Worm (Caenorhabditis elegans) whole organism, young adult: ENCODE results near the gene irld-14.

ENCODE experiments used
- B0019.2 ChIP-seq: fragments of 200-800 bp; sonication (Bioruptor generic); conservative IDR thresholded peaks from 2 replicates; pipeline ENCODE4 v1.3.6; 2022; ENCODE audit warnings: missing genetic modification reagents, missing genetic modification characterization, missing compliant biosample characterization
- B0261.1 ChIP-seq: sonication (generic microtip); optimal IDR thresholded peaks from 2 replicates; lab custom pipeline; 2016; ENCODE audit warnings: mild to moderate bottlenecking, missing genetic modification characterization, moderate library complexity, missing compliant biosample characterization
- C17E4.6 ChIP-seq: fragments of 200-800 bp; sonication (Bioruptor generic); IDR thresholded peaks from 2 replicates; pipeline ENCODE4 v1.3.6; 2022; ENCODE audit warnings: missing genetic modification reagents, missing genetic modification characterization, missing compliant biosample characterization
- F10E7.11 ChIP-seq: sonication (generic microtip); optimal IDR thresholded peaks from 2 replicates; lab custom pipeline; 2017; ENCODE audit warnings: mild to moderate bottlenecking, missing genetic modification characterization, moderate library complexity, missing compliant biosample characterization
- F22D6.2 ChIP-seq: sonication (generic microtip); optimal IDR thresholded peaks from 2 replicates; lab custom pipeline; 2016; ENCODE audit warnings: mild to moderate bottlenecking, missing genetic modification characterization, missing compliant biosample characterization
- F23B12.7 ChIP-seq: sonication (generic microtip); optimal IDR thresholded peaks from 2 replicates; lab custom pipeline; 2017; ENCODE audit warnings: missing genetic modification characterization, mild to moderate bottlenecking, missing compliant biosample characterization, antibody characterized with exemption, moderate library complexity; ENCODE audit not compliant: insufficient read depth
- F37B4.10 ChIP-seq: fragments of 200-800 bp; sonication (Bioruptor generic); IDR thresholded peaks from 2 replicates; pipeline ENCODE4 v1.3.6; 2022; ENCODE audit warnings: missing genetic modification characterization, missing compliant biosample characterization
- F49E8.2 ChIP-seq: sonication (generic microtip); optimal IDR thresholded peaks from 3 replicates; lab custom pipeline; 2017; ENCODE audit warnings: missing genetic modification characterization, mild to moderate bottlenecking, missing compliant biosample characterization, antibody characterized with exemption, moderate library complexity; ENCODE audit not compliant: insufficient read depth
- F57A8.1 ChIP-seq: fragments of 200-800 bp; sonication (Bioruptor generic); optimal IDR thresholded peaks from 2 replicates; lab custom pipeline; 2018; ENCODE audit warnings: mild to moderate bottlenecking, missing genetic modification characterization, moderate library complexity, missing compliant biosample characterization
- K11D2.4 ChIP-seq: fragments of 200-800 bp; sonication (Bioruptor generic); IDR thresholded peaks from 2 replicates; pipeline ENCODE4 v1.3.6; 2022; ENCODE audit warnings: missing genetic modification reagents, missing genetic modification characterization, missing compliant biosample characterization
- T26A5.8 ChIP-seq: sonication (generic microtip); optimal IDR thresholded peaks from 2 replicates; lab custom pipeline; 2016; ENCODE audit warnings: missing genetic modification characterization, missing compliant biosample characterization
- Y53F4B.3 ChIP-seq: fragments of 200-800 bp; sonication (Bioruptor generic); IDR thresholded peaks from 2 replicates; pipeline ENCODE4 v1.3.6; 2022; ENCODE audit warnings: missing genetic modification reagents, missing genetic modification characterization, missing compliant biosample characterization
- Y95B8A.8 ChIP-seq: fragments of 200-800 bp; sonication (Bioruptor generic); IDR thresholded peaks from 2 replicates; pipeline ENCODE4 v1.3.6; 2022; ENCODE audit warnings: missing genetic modification reagents, missing genetic modification characterization, missing compliant biosample characterization
- ZK185.1 ChIP-seq: sonication (generic microtip); optimal IDR thresholded peaks from 2 replicates; lab custom pipeline; 2016; ENCODE audit warnings: mild to moderate bottlenecking, missing genetic modification characterization, missing compliant biosample characterization; ENCODE audit not compliant: poor library complexity, severe bottlenecking
- akir-1 ChIP-seq: fragments of 200-800 bp; sonication (Bioruptor generic); optimal IDR thresholded peaks from 2 replicates; lab custom pipeline; 2018; ENCODE audit warnings: mild to moderate bottlenecking, missing genetic modification characterization, moderate library complexity, missing compliant biosample characterization
- athp-1 ChIP-seq: sonication (generic microtip); optimal IDR thresholded peaks from 2 replicates; lab custom pipeline; 2017; ENCODE audit warnings: mild to moderate bottlenecking, missing genetic modification characterization, missing compliant biosample characterization
- attf-3 ChIP-seq: fragments of 200-800 bp; sonication (Bioruptor generic); conservative IDR thresholded peaks from 2 replicates; pipeline ENCODE4 v1.3.6; 2022; ENCODE audit warnings: missing genetic modification reagents, missing genetic modification characterization, missing compliant biosample characterization
- attf-6 ChIP-seq: fragments of 200-800 bp; sonication (Bioruptor generic); IDR thresholded peaks from 2 replicates; pipeline ENCODE4 v1.3.6; 2022; ENCODE audit warnings: missing genetic modification reagents, missing genetic modification characterization, missing compliant biosample characterization
- bed-1 ChIP-seq: fragments of 200-800 bp; sonication (Bioruptor generic); IDR thresholded peaks from 2 replicates; pipeline ENCODE4 v1.3.6; 2022; ENCODE audit warnings: missing genetic modification reagents, missing genetic modification characterization, missing compliant biosample characterization
- cebp-2 ChIP-seq: fragments of 200-800 bp; sonication (Bioruptor generic); IDR thresholded peaks from 2 replicates; pipeline ENCODE4 v1.3.6; 2022; ENCODE audit warnings: missing genetic modification characterization, missing compliant biosample characterization
- chd-7 ChIP-seq: sonication (generic microtip); optimal IDR thresholded peaks from 2 replicates; lab custom pipeline; 2016; ENCODE audit warnings: mild to moderate bottlenecking, missing genetic modification characterization, moderate library complexity, missing compliant biosample characterization
- dox-1 ChIP-seq: fragments of 200-800 bp; sonication (Bioruptor generic); IDR thresholded peaks from 2 replicates; pipeline ENCODE4 v1.3.6; 2022; ENCODE audit warnings: missing genetic modification reagents, missing genetic modification characterization, missing compliant biosample characterization
- egl-18 ChIP-seq: fragments of 200-800 bp; sonication (Bioruptor generic); IDR thresholded peaks from 2 replicates; pipeline ENCODE4 v1.3.6; 2022; ENCODE audit warnings: missing genetic modification reagents, missing genetic modification characterization, missing compliant biosample characterization
- gei-17 ChIP-seq: fragments of 200-800 bp; sonication (Bioruptor generic); optimal IDR thresholded peaks from 2 replicates; lab custom pipeline; 2018; ENCODE audit warnings: mild to moderate bottlenecking, missing genetic modification characterization, missing compliant biosample characterization
- him-1 ChIP-seq: sonication (generic microtip); optimal IDR thresholded peaks from 2 replicates; lab custom pipeline; 2016; ENCODE audit warnings: missing genotype, missing genetic modification reagents, missing genetic modification characterization, missing compliant biosample characterization
- hlh-12 ChIP-seq: sonication (generic microtip); optimal IDR thresholded peaks from 2 replicates; lab custom pipeline; 2016; ENCODE audit warnings: missing genetic modification characterization, missing compliant biosample characterization
- hlh-26 ChIP-seq: fragments of 200-800 bp; sonication (Bioruptor generic); conservative IDR thresholded peaks from 2 replicates; pipeline ENCODE4 v1.3.6; 2022; ENCODE audit warnings: missing genetic modification reagents, missing genetic modification characterization, missing compliant biosample characterization
- hmg-20 ChIP-seq: fragments of 200-800 bp; sonication (Bioruptor generic); IDR thresholded peaks from 2 replicates; pipeline ENCODE4 v1.3.6; 2022; ENCODE audit warnings: missing genetic modification reagents, missing genetic modification characterization, missing compliant biosample characterization
- hsf-1 ChIP-seq: fragments of 200-800 bp; sonication (Bioruptor generic); IDR thresholded peaks from 2 replicates; pipeline ENCODE4 v1.3.6; 2022; ENCODE audit warnings: missing genetic modification reagents, missing genetic modification characterization, missing compliant biosample characterization
- let-526 ChIP-seq: fragments of 200-800 bp; sonication (Bioruptor generic); IDR thresholded peaks from 2 replicates; pipeline ENCODE4 v1.3.6; 2022; ENCODE audit warnings: missing genetic modification reagents, missing genetic modification characterization, missing compliant biosample characterization
- lsy-27 ChIP-seq: sonication (generic microtip); optimal IDR thresholded peaks from 2 replicates; lab custom pipeline; 2017; ENCODE audit warnings: missing genetic modification characterization, mild to moderate bottlenecking, missing compliant biosample characterization, antibody characterized with exemption, missing genotype, borderline replicate concordance; ENCODE audit not compliant: insufficient read depth
- madf-3 ChIP-seq: fragments of 200-800 bp; sonication (Bioruptor generic); IDR thresholded peaks from 2 replicates; pipeline ENCODE4 v1.3.6; 2022; ENCODE audit warnings: missing genetic modification reagents, missing genetic modification characterization, missing compliant biosample characterization
- madf-8 ChIP-seq: fragments of 200-800 bp; sonication (Bioruptor generic); conservative IDR thresholded peaks from 2 replicates; pipeline ENCODE4 v1.3.6; 2022; ENCODE audit warnings: missing genetic modification reagents, missing genetic modification characterization, missing compliant biosample characterization
- mel-28 ChIP-seq: sonication (generic microtip); optimal IDR thresholded peaks from 2 replicates; lab custom pipeline; 2016; ENCODE audit warnings: borderline replicate concordance, mild to moderate bottlenecking, missing genetic modification characterization, missing compliant biosample characterization
- mxl-1 ChIP-seq: sonication (generic microtip); optimal IDR thresholded peaks from 2 replicates; lab custom pipeline; 2016; ENCODE audit warnings: missing genetic modification characterization, missing compliant biosample characterization
- nfya-2 ChIP-seq: fragments of 200-800 bp; sonication (Bioruptor generic); IDR thresholded peaks from 2 replicates; pipeline ENCODE4 v1.3.6; 2022; ENCODE audit warnings: missing genetic modification reagents, missing genetic modification characterization, missing compliant biosample characterization
- nfyb-1 ChIP-seq: fragments of 200-800 bp; sonication (Bioruptor generic); IDR thresholded peaks from 2 replicates; pipeline ENCODE4 v1.3.6; 2022; ENCODE audit warnings: missing genetic modification reagents, missing genetic modification characterization, missing compliant biosample characterization
- nhr-90 ChIP-seq: sonication (generic microtip); optimal IDR thresholded peaks from 2 replicates; lab custom pipeline; 2016; ENCODE audit warnings: missing genotype, mild to moderate bottlenecking, missing genetic modification characterization, missing compliant biosample characterization
- repo-1 ChIP-seq: sonication (generic microtip); optimal IDR thresholded peaks from 2 replicates; lab custom pipeline; 2017; ENCODE audit warnings: mild to moderate bottlenecking, missing genetic modification characterization, missing compliant biosample characterization
- rpc-1 ChIP-seq, 2 experiments: fragments of 150-350 bp in 1 of 2; sonication (generic microtip) in 1 of 2; optimal IDR thresholded peaks; 2 replicates each; lab custom pipeline; 2014 to 2018; ENCODE audit warnings: missing biosample characterization in 1 of 2, missing genetic modification characterization in 1 of 2, missing genetic modification reagents in 1 of 2, missing genotype in 1 of 2
- sdz-38 ChIP-seq: sonication (generic microtip); optimal IDR thresholded peaks from 2 replicates; lab custom pipeline; 2016; ENCODE audit warnings: missing genotype, missing genetic modification characterization, missing compliant biosample characterization
- sea-2 ChIP-seq: fragments of 200-800 bp; sonication (Bioruptor generic); IDR thresholded peaks from 2 replicates; pipeline ENCODE4 v1.3.6; 2022; ENCODE audit warnings: missing genetic modification characterization, missing compliant biosample characterization
- snpc-4 ChIP-seq, 5 experiments: fragments of 150-350 bp in 1 of 5; sonication (generic microtip) in 4 of 5; optimal IDR thresholded peaks; 2 replicates each; lab custom pipeline; 2014 to 2018; ENCODE audit warnings: missing genetic modification characterization in 5 of 5, missing biosample characterization in 3 of 5, antibody characterized with exemption in 2 of 5, mild to moderate bottlenecking in 2 of 5, missing compliant biosample characterization in 2 of 5, missing genotype in 2 of 5, moderate library complexity in 2 of 5, missing genetic modification reagents in 1 of 5
- tbp1 ChIP-seq: fragments of 200-800 bp; sonication (Bioruptor generic); optimal IDR thresholded peaks from 2 replicates; lab custom pipeline; 2018; ENCODE audit warnings: mild to moderate bottlenecking, missing genetic modification characterization, missing compliant biosample characterization
- tlf-1 ChIP-seq: fragments of 200-800 bp; sonication (Bioruptor generic); optimal IDR thresholded peaks from 2 replicates; lab custom pipeline; 2018; ENCODE audit warnings: mild to moderate bottlenecking, missing genetic modification characterization, missing compliant biosample characterization
- xnd-1 ChIP-seq: sonication (generic microtip); optimal IDR thresholded peaks from 2 replicates; lab custom pipeline; 2016; ENCODE audit warnings: missing genotype, missing genetic modification reagents, missing genetic modification characterization, missing compliant biosample characterization
- ztf-28 ChIP-seq: fragments of 200-800 bp; sonication (Bioruptor generic); IDR thresholded peaks from 2 replicates; pipeline ENCODE4 v1.3.6; 2022; ENCODE audit warnings: missing genetic modification reagents, missing genetic modification characterization, missing compliant biosample characterization
- ztf-3 ChIP-seq: fragments of 200-800 bp; sonication (Bioruptor generic); optimal IDR thresholded peaks from 2 replicates; lab custom pipeline; 2018; ENCODE audit warnings: mild to moderate bottlenecking, missing genetic modification characterization, missing compliant biosample characterization

The irld-14 gene

ce11 chrV:14991489-14991888 is 4.8 kb upstream of the irld-14 start:
- TF ChIP-seq F10E7.11 (tag; lab: Kevin White, UChicago) (no peak), ztf-3 (GFP tag; lab: Kevin White, UChicago) (no peak), F57A8.1 (GFP tag; lab: Kevin White, UChicago) (no peak), cebp-2 (GFP tag; lab: Robert Waterston, UW) (no peak), nfya-2 (GFP tag; lab: Robert Waterston, UW) (no peak), nfyb-1 (GFP tag; lab: Robert Waterston, UW) (no peak), hmg-20 (GFP tag; lab: Robert Waterston, UW) (no peak), Y53F4B.3 (no peak), chd-7 (tag; lab: Kevin White, UChicago) (no peak), dox-1 (no peak; the same call in 1 of the 2 replicates), tlf-1 (no peak), athp-1 (tag; lab: Kevin White, UChicago) (peak; percentile 71), C17E4.6 (GFP tag; lab: Robert Waterston, UW) (0 out of 2 replicates have a peak, but pooled peaks have one; percentile 44), madf-3 (GFP tag; lab: Robert Waterston, UW) (peak; percentile 48; the same call in 1 of the 2 replicates), sdz-38 (tag; lab: Kevin White, UChicago) (no peak), ZK185.1 (tag; lab: Kevin White, UChicago) (no peak), mel-28 (no peak), mxl-1 (tag; lab: Kevin White, UChicago) (no peak), tbp1 (GFP tag; lab: Kevin White, UChicago) (peak; percentile 42), K11D2.4 (GFP tag; lab: Robert Waterston, UW) (no peak), F23B12.7 (tag; lab: Kevin White, UChicago) (no peak), attf-6 (peak; percentile 84), xnd-1 (peak; percentile 21), repo-1 (peak; percentile 11), B0019.2 (no peak), madf-8 (GFP tag; lab: Robert Waterston, UW) (peak; percentile 23; the same call in 1 of the 2 replicates), attf-3 (no peak), akir-1 (GFP tag; lab: Kevin White, UChicago) (no peak), let-526 (no peak), F49E8.2 (tag; lab: Kevin White, UChicago) (peak; percentile 77), rpc-1 (optimal IDR thresholded peaks at IDR 0.05; lab: Kevin White, UChicago) (no peak), rpc-1 (tag; optimal IDR thresholded peaks at IDR 0.05; lab: Kevin White, UChicago) (no peak), bed-1 (GFP tag; lab: Robert Waterston, UW) (no peak), snpc-4 (GFP tag; optimal IDR thresholded peaks at IDR 0.05; lab: Kevin White, UChicago) (no peak), snpc-4 (tag; optimal IDR thresholded peaks at IDR 0.05; lab: Kevin White, UChicago) (no peak), nhr-90 (tag; lab: Kevin White, UChicago) (no peak), Y95B8A.8 (GFP tag; lab: Robert Waterston, UW) (peak; percentile 91), sea-2 (no peak), gei-17 (GFP tag; lab: Kevin White, UChicago) (no peak), him-1 (tag; lab: Kevin White, UChicago) (no peak), ztf-28 (GFP tag; lab: Robert Waterston, UW) (no peak), F22D6.2 (tag; lab: Kevin White, UChicago) (no peak), F37B4.10 (GFP tag; lab: Robert Waterston, UW) (no peak), hsf-1 (GFP tag; lab: Robert Waterston, UW) (peak; percentile 79), B0261.1 (tag; lab: Kevin White, UChicago) (no peak), egl-18 (GFP tag; lab: Robert Waterston, UW) (no peak), T26A5.8 (tag; lab: Kevin White, UChicago) (no peak), hlh-26 (GFP tag; lab: Robert Waterston, UW) (no peak), hlh-12 (tag; lab: Kevin White, UChicago) (no peak), lsy-27 (no peak)
